Worm (Caenorhabditis elegans): ENCODE results near the gene lag-1.

- TF ChIP-seq lsy-2 (tag; optimal IDR thresholded peaks at IDR 0.05), result no peak
- no peak for TF ChIP-seq nhr-76 (tag; optimal IDR thresholded peaks at IDR 0.05)
- no peak for TF ChIP-seq mab-5 (tag; optimal IDR thresholded peaks at IDR 0.05)
- no peak for TF ChIP-seq M03D4.4 (tag; optimal IDR thresholded peaks at IDR 0.05)
- no peak for TF ChIP-seq nhr-28 (tag; optimal IDR thresholded peaks at IDR 0.05)
- no peak for TF ChIP-seq mep-1 (tag; optimal IDR thresholded peaks at IDR 0.05)
- no peak for TF ChIP-seq nhr-12 (tag; optimal IDR thresholded peaks at IDR 0.05)
- TF ChIP-seq ces-1 (GFP tag; optimal IDR thresholded peaks at IDR 0.05), result no peak
Measured at ce11 chrIV:6135592-6135991, 40.4 kb downstream of the lag-1 start.
